Fruit fly (Drosophila melanogaster) whole organism, embryonic: ENCODE measurements around the gene CG33160.

Experiments used
- Atf3 ChIP-seq: fragments of 200-800 bp; sonication (Bioruptor generic); optimal IDR thresholded peaks from 3 replicates; lab custom pipeline; 2016; ENCODE audit warnings: missing biosample characterization, missing genetic modification characterization
- CG10209 ChIP-seq: fragments of 200-800 bp; sonication (Bioruptor generic); optimal IDR thresholded peaks from 3 replicates; lab custom pipeline; 2017; ENCODE audit warnings: missing biosample characterization, mild to moderate bottlenecking, missing genetic modification characterization, missing genetic modification reagents
- CG10267 ChIP-seq: fragments of 200-800 bp; sonication (Bioruptor generic); optimal IDR thresholded peaks from 2 replicates; lab custom pipeline; 2018; ENCODE audit warnings: missing biosample characterization, mild to moderate bottlenecking, missing genetic modification characterization, moderate library complexity
- CG10959 ChIP-seq: fragments of 200-800 bp; sonication (Bioruptor generic); IDR thresholded peaks from 2 replicates; pipeline ENCODE4 v1.3.6; 2022; ENCODE audit warnings: missing biosample characterization, missing genetic modification characterization
- CG12659 ChIP-seq: fragments of 200-800 bp; sonication (Bioruptor generic); optimal IDR thresholded peaks from 3 replicates; lab custom pipeline; 2017; ENCODE audit warnings: mild to moderate bottlenecking, missing biosample characterization, missing genetic modification reagents, missing genetic modification characterization
- CG15269 ChIP-seq: fragments of 200-800 bp; sonication (Bioruptor generic); optimal IDR thresholded peaks from 2 replicates; lab custom pipeline; 2018; ENCODE audit warnings: missing biosample characterization, mild to moderate bottlenecking, missing genetic modification characterization, moderate library complexity
- CG15514 ChIP-seq: fragments of 200-800 bp; sonication (Bioruptor generic); optimal IDR thresholded peaks from 3 replicates; lab custom pipeline; 2017; ENCODE audit warnings: missing biosample characterization, missing genetic modification characterization, mild to moderate bottlenecking, moderate library complexity, missing genetic modification reagents
- CG18476 ChIP-seq: fragments of 200-800 bp; sonication (Bioruptor generic); optimal IDR thresholded peaks from 2 replicates; lab custom pipeline; 2016; ENCODE audit warnings: missing biosample characterization, mild to moderate bottlenecking, missing genetic modification characterization
- CG18599 ChIP-seq: fragments of 200-800 bp; sonication (Bioruptor generic); optimal IDR thresholded peaks from 3 replicates; lab custom pipeline; 2017; ENCODE audit warnings: missing biosample characterization, missing genetic modification characterization, mild to moderate bottlenecking, moderate library complexity, missing genetic modification reagents
- CG18764 ChIP-seq: fragments of 200-800 bp; sonication (Bioruptor generic); optimal IDR thresholded peaks from 3 replicates; lab custom pipeline; 2016; ENCODE audit warnings: missing biosample characterization, missing genetic modification characterization
- CG2199 ChIP-seq: fragments of 200-800 bp; sonication (Bioruptor generic); IDR thresholded peaks from 3 replicates; pipeline ENCODE4 v1.3.6; 2022; ENCODE audit warnings: missing biosample characterization, missing genetic modification characterization
- CG2875 ChIP-seq: fragments of 200-800 bp; sonication (Bioruptor generic); optimal IDR thresholded peaks from 2 replicates; lab custom pipeline; 2017; ENCODE audit warnings: missing biosample characterization, mild to moderate bottlenecking, missing genetic modification characterization, missing genetic modification reagents
- CG2889 ChIP-seq: fragments of 200-800 bp; sonication (Bioruptor generic); IDR thresholded peaks from 3 replicates; pipeline ENCODE4 v1.3.6; 2022; ENCODE audit warnings: missing biosample characterization, missing genetic modification characterization
- CG33557 ChIP-seq: fragments of 200-800 bp; sonication (Bioruptor generic); optimal IDR thresholded peaks from 2 replicates; lab custom pipeline; 2019; ENCODE audit warnings: missing biosample characterization, mild to moderate bottlenecking, missing genetic modification characterization, moderate library complexity
- CG6175 ChIP-seq: fragments of 200-800 bp; sonication (Bioruptor generic); IDR thresholded peaks from 3 replicates; pipeline ENCODE4 v1.3.6; 2022; ENCODE audit warnings: missing biosample characterization, missing genetic modification characterization
- CG7372 ChIP-seq: fragments of 200-800 bp; sonication (Bioruptor generic); IDR thresholded peaks from 2 replicates; pipeline ENCODE4 v1.3.6; 2022; ENCODE audit warnings: missing biosample characterization, missing genetic modification characterization
- CG7745 ChIP-seq: fragments of 200-800 bp; sonication (Bioruptor generic); optimal IDR thresholded peaks from 2 replicates; lab custom pipeline; 2018; ENCODE audit warnings: missing biosample characterization, mild to moderate bottlenecking, missing genetic modification characterization, moderate library complexity
- CG8359 ChIP-seq: fragments of 200-800 bp; sonication (Bioruptor generic); optimal IDR thresholded peaks from 2 replicates; lab custom pipeline; 2017; ENCODE audit warnings: missing biosample characterization, mild to moderate bottlenecking, missing genetic modification characterization, borderline replicate concordance
- D ChIP-seq, 2 experiments: fragments of 200-800 bp in 1 of 2; fragments of >200 bp in 1 of 2; sonication (Bioruptor generic) in 1 of 2; optimal IDR thresholded peaks; 2 replicates in 1 of 2; 3 replicates in 1 of 2; lab custom pipeline; 2017; ENCODE audit warnings: mild to moderate bottlenecking in 1 of 2, missing biosample characterization in 1 of 2, missing genetic modification characterization in 1 of 2, missing genetic modification reagents in 1 of 2
- Dll ChIP-seq: fragments of 200-800 bp; sonication (Bioruptor generic); IDR thresholded peaks from 4 replicates; pipeline ENCODE4 v1.3.6; 2022; ENCODE audit warnings: missing biosample characterization, missing genetic modification characterization; ENCODE audit not compliant: partially characterized antibody
- E2f2 ChIP-seq: fragments of 200-800 bp; sonication (Bioruptor generic); IDR thresholded peaks from 2 replicates; pipeline ENCODE4 v1.3.6; 2022; ENCODE audit warnings: missing biosample characterization, missing genetic modification characterization
- Ets97D ChIP-seq: fragments of 200-800 bp; sonication (Bioruptor generic); optimal IDR thresholded peaks from 3 replicates; lab custom pipeline; 2016; ENCODE audit warnings: missing biosample characterization, missing genetic modification characterization
- HLH4C ChIP-seq: fragments of 200-800 bp; sonication (Bioruptor generic); IDR thresholded peaks from 3 replicates; pipeline ENCODE4 v1.3.6; 2022; ENCODE audit warnings: missing biosample characterization, missing genetic modification characterization; ENCODE audit not compliant: partially characterized antibody
- HLHmδ ChIP-seq: fragments of 200-800 bp; sonication (Bioruptor generic); optimal IDR thresholded peaks from 2 replicates; lab custom pipeline; 2018; ENCODE audit warnings: missing biosample characterization, mild to moderate bottlenecking, missing genetic modification characterization, moderate library complexity
- Hr3 ChIP-seq: fragments of 200-800 bp; sonication (Bioruptor generic); optimal IDR thresholded peaks from 3 replicates; lab custom pipeline; 2016; ENCODE audit warnings: missing biosample characterization, missing genetic modification characterization
- Mrtf ChIP-seq: fragments of 200-800 bp; sonication (Bioruptor generic); IDR thresholded peaks from 3 replicates; pipeline ENCODE4 v1.3.6; 2022; ENCODE audit warnings: missing biosample characterization, missing genetic modification characterization
- Poxn ChIP-seq: fragments of 200-800 bp; sonication (Bioruptor generic); IDR thresholded peaks from 2 replicates; pipeline ENCODE4 v1.3.6; 2022; ENCODE audit warnings: missing biosample characterization, missing genetic modification characterization
- YL-1 ChIP-seq: fragments of 200-800 bp; sonication (Bioruptor generic); optimal IDR thresholded peaks from 3 replicates; lab custom pipeline; 2017; ENCODE audit warnings: missing biosample characterization, mild to moderate bottlenecking, missing genetic modification characterization
- ara ChIP-seq: fragments of 200-800 bp; sonication (Bioruptor generic); IDR thresholded peaks from 2 replicates; pipeline ENCODE4 v1.3.6; 2022; ENCODE audit warnings: missing biosample characterization, missing genetic modification characterization
- ato ChIP-seq: fragments of 200-800 bp; sonication (Bioruptor generic); IDR thresholded peaks from 2 replicates; pipeline ENCODE4 v1.3.6; 2022; ENCODE audit warnings: missing biosample characterization, missing genetic modification characterization; ENCODE audit not compliant: partially characterized antibody
- fd96Cb ChIP-seq: fragments of 200-800 bp; sonication (Bioruptor generic); optimal IDR thresholded peaks from 2 replicates; lab custom pipeline; 2018; ENCODE audit warnings: missing biosample characterization, mild to moderate bottlenecking, missing genetic modification characterization, moderate library complexity
- h ChIP-seq: fragments of >200 bp; optimal IDR thresholded peaks from 2 replicates; lab custom pipeline; 2017
- lilli ChIP-seq: fragments of 200-800 bp; sonication (Bioruptor generic); optimal IDR thresholded peaks from 3 replicates; lab custom pipeline; 2016; ENCODE audit warnings: missing biosample characterization, missing genetic modification characterization
- mam ChIP-seq: fragments of 200-800 bp; sonication (Bioruptor generic); optimal IDR thresholded peaks from 3 replicates; lab custom pipeline; 2016; ENCODE audit warnings: missing biosample characterization, missing genetic modification characterization
- mld ChIP-seq: fragments of 200-800 bp; sonication (Bioruptor generic); IDR thresholded peaks from 3 replicates; pipeline ENCODE4 v1.3.6; 2022; ENCODE audit warnings: missing biosample characterization, missing genetic modification characterization; ENCODE audit not compliant: partially characterized antibody
- nerfin-2 ChIP-seq: fragments of 200-800 bp; sonication (Bioruptor generic); IDR thresholded peaks from 2 replicates; pipeline ENCODE4 v1.3.6; 2022; ENCODE audit warnings: missing biosample characterization, missing genetic modification characterization; ENCODE audit not compliant: partially characterized antibody
- nmo ChIP-seq: fragments of 200-800 bp; sonication (Bioruptor generic); optimal IDR thresholded peaks from 2 replicates; lab custom pipeline; 2018; ENCODE audit warnings: missing biosample characterization, mild to moderate bottlenecking, missing genetic modification characterization, moderate library complexity
- p53 ChIP-seq: fragments of 200-800 bp; sonication (Bioruptor generic); optimal IDR thresholded peaks from 2 replicates; lab custom pipeline; 2016; ENCODE audit warnings: missing biosample characterization, missing genetic modification characterization
- pb ChIP-seq: fragments of 200-800 bp; sonication (Bioruptor generic); optimal IDR thresholded peaks from 3 replicates; lab custom pipeline; 2016; ENCODE audit warnings: missing biosample characterization, missing genetic modification characterization
- run ChIP-seq: fragments of 200-800 bp; sonication (Bioruptor generic); optimal IDR thresholded peaks from 3 replicates; lab custom pipeline; 2018; ENCODE audit warnings: missing biosample characterization, mild to moderate bottlenecking, missing genetic modification characterization
- sc ChIP-seq, 3 experiments: fragments of >200 bp in 2 of 3; fragments of 200-800 bp in 1 of 3; sonication (Bioruptor generic) in 1 of 3; optimal IDR thresholded peaks; 2 replicates in 2 of 3; 3 replicates in 1 of 3; lab custom pipeline; 2017; ENCODE audit warnings: mild to moderate bottlenecking in 1 of 3, missing biosample characterization in 1 of 3, missing genetic modification characterization in 1 of 3, missing genetic modification reagents in 1 of 3
- scrt ChIP-seq: fragments of 200-800 bp; sonication (Bioruptor generic); optimal IDR thresholded peaks from 2 replicates; lab custom pipeline; 2018; ENCODE audit warnings: missing biosample characterization, mild to moderate bottlenecking, missing genetic modification characterization, moderate library complexity
- sens-2 ChIP-seq: fragments of 200-800 bp; sonication (Bioruptor generic); IDR thresholded peaks from 2 replicates; pipeline ENCODE4 v1.3.6; 2022; ENCODE audit warnings: missing biosample characterization, missing genetic modification characterization
- shn ChIP-seq: fragments of 200-800 bp; sonication (Bioruptor generic); optimal IDR thresholded peaks from 3 replicates; lab custom pipeline; 2016; ENCODE audit warnings: missing biosample characterization, missing genetic modification characterization
- sna ChIP-seq: fragments of 200-800 bp; sonication (Bioruptor generic); IDR thresholded peaks from 2 replicates; pipeline ENCODE4 v1.3.6; 2022; ENCODE audit warnings: missing biosample characterization, missing genetic modification characterization; ENCODE audit not compliant: partially characterized antibody
- sob ChIP-seq: fragments of 200-800 bp; sonication (Bioruptor generic); IDR thresholded peaks from 2 replicates; pipeline ENCODE4 v1.3.6; 2022; ENCODE audit warnings: missing biosample characterization, missing genetic modification characterization
- trh ChIP-seq: fragments of 200-800 bp; sonication (Bioruptor generic); optimal IDR thresholded peaks from 2 replicates; lab custom pipeline; 2016; ENCODE audit warnings: missing biosample characterization, missing genetic modification characterization
- ttk ChIP-seq: fragments of 200-800 bp; sonication (Bioruptor generic); IDR thresholded peaks from 2 replicates; pipeline ENCODE4 v2.1.2; 2022; ENCODE audit warnings: missing biosample characterization, missing genetic modification characterization
- zen ChIP-seq: fragments of 200-800 bp; sonication (Bioruptor generic); optimal IDR thresholded peaks from 3 replicates; lab custom pipeline; 2018; ENCODE audit warnings: missing biosample characterization, mild to moderate bottlenecking, missing genetic modification characterization, moderate library complexity

CG33160 gene

dm6 chr3L:3192912-3193311 is 13.3 kb downstream of the CG33160 start, which contains the start of gene Hsp83 (continued):
- TF ChIP-seq shn (GFP tag; lab: Kevin White, UChicago) (peak; percentile 95), D (optimal IDR thresholded peaks at IDR 0.05; lab: Kevin White, UChicago) (no peak), D (GFP tag; optimal IDR thresholded peaks at IDR 0.05; lab: Kevin White, UChicago) (peak; percentile 95), pb (GFP tag; lab: Kevin White, UChicago) (peak; percentile 96), zen (tag; lab: Kevin White, UChicago) (peak; percentile 66), Atf3 (GFP tag; lab: Kevin White, UChicago) (peak; percentile 91), CG2875 (GFP tag; lab: Kevin White, UChicago) (peak; percentile 97), ttk (GFP tag; lab: Robert Waterston, UW) (peak; percentile 89), HLHmδ (GFP tag; lab: Kevin White, UChicago) (peak; percentile 100), CG18599 (peak; percentile 99), sna (GFP tag; lab: Robert Waterston, UW) (no peak), CG2199 (GFP tag; lab: Robert Waterston, UW) (peak; percentile 75; the same call in 1 of the 3 replicates), scrt (GFP tag; lab: Kevin White, UChicago) (peak; percentile 98), E2f2 (GFP tag; lab: Robert Waterston, UW) (peak; percentile 97), lilli (GFP tag; lab: Kevin White, UChicago) (peak; percentile 88), fd96Cb (peak; percentile 63), sob (GFP tag; lab: Robert Waterston, UW) (peak; percentile 97), ara (GFP tag; lab: Robert Waterston, UW) (peak; percentile 89), h (lab: Kevin White, UChicago) (no peak), CG7745 (tag; lab: Kevin White, UChicago) (peak; percentile 80), nmo (GFP tag; lab: Kevin White, UChicago) (peak; percentile 79), sc (optimal IDR thresholded peaks at IDR 0.05; lab: Kevin White, UChicago) (no peak), sc (GFP tag; optimal IDR thresholded peaks at IDR 0.05; lab: Kevin White, UChicago) (peak; percentile 88), HLH4C (GFP tag; lab: Robert Waterston, UW) (no peak), CG2889 (GFP tag; lab: Robert Waterston, UW) (peak; percentile 81), p53 (peak; percentile 92), trh (GFP tag; lab: Kevin White, UChicago) (peak; percentile 75), CG10267 (tag; lab: Kevin White, UChicago) (peak; percentile 99), mam (GFP tag; lab: Kevin White, UChicago) (peak; percentile 79), CG8359 (GFP tag; lab: Kevin White, UChicago) (peak; percentile 93), Poxn (GFP tag; lab: Robert Waterston, UW) (peak; percentile 40; the same call in 1 of the 2 replicates), CG15514 (GFP tag; lab: Kevin White, UChicago) (no peak), CG33557 (peak; percentile 95), YL-1 (GFP tag; lab: Kevin White, UChicago) (peak; percentile 100), CG15269 (tag; lab: Kevin White, UChicago) (peak; percentile 95), run (peak; percentile 91), Ets97D (GFP tag; lab: Kevin White, UChicago) (peak; percentile 100), CG18764 (GFP tag; lab: Kevin White, UChicago) (peak; percentile 93), CG12659 (GFP tag; lab: Kevin White, UChicago) (peak; percentile 98), sens-2 (GFP tag; lab: Robert Waterston, UW) (peak; percentile 97), CG6175 (GFP tag; lab: Robert Waterston, UW) (peak; percentile 90), mld (GFP tag; lab: Robert Waterston, UW) (no peak), nerfin-2 (GFP tag; lab: Robert Waterston, UW) (no peak), Dll (no peak), Hr3 (GFP tag; lab: Kevin White, UChicago) (peak; percentile 73), CG10209 (GFP tag; lab: Kevin White, UChicago) (peak; percentile 96), CG10959 (GFP tag; lab: Robert Waterston, UW) (peak; percentile 81), ato (GFP tag; lab: Robert Waterston, UW) (no peak), CG18476 (peak; percentile 83), CG7372 (peak; percentile 85), Mrtf (GFP tag; lab: Robert Waterston, UW) (peak; percentile 78; the same call in 2 of the 3 replicates)
